Fruit fly (Drosophila melanogaster): Measurements from ENCODE around the gene CG5541.

CG5541 gene

dm6 chrX:15079945-15080344, 36.0 kb downstream of the CG5541 start:
- TF ChIP-seq toe (GFP tag; optimal IDR thresholded peaks at IDR 0.05) (no peak), Clk (GFP tag; optimal IDR thresholded peaks at IDR 0.05) (no peak), tj (GFP tag; optimal IDR thresholded peaks at IDR 0.05) (no peak), CG5204 (GFP tag; optimal IDR thresholded peaks at IDR 0.05) (no peak), Crg-1 (GFP tag; optimal IDR thresholded peaks at IDR 0.05) (no peak), Mnt (GFP tag; optimal IDR thresholded peaks at IDR 0.05) (no peak), Hr96 (GFP tag; optimal IDR thresholded peaks at IDR 0.05) (peak; percentile 21), kay (GFP tag; ENCODE audit: borderline replicate concordance) (no peak), CG33017 (tag; optimal IDR thresholded peaks at IDR 0.05) (no peak), CG12768 (GFP tag; optimal IDR thresholded peaks at IDR 0.05) (peak; percentile 60), cic (GFP tag; optimal IDR thresholded peaks at IDR 0.05) (no peak), bab1 (GFP tag; optimal IDR thresholded peaks at IDR 0.05) (no peak), CG1620 (GFP tag; optimal IDR thresholded peaks at IDR 0.05) (no peak), ovo (GFP tag; optimal IDR thresholded peaks at IDR 0.05) (no peak), CG14711 (tag; optimal IDR thresholded peaks at IDR 0.05) (no peak)

DNA sequence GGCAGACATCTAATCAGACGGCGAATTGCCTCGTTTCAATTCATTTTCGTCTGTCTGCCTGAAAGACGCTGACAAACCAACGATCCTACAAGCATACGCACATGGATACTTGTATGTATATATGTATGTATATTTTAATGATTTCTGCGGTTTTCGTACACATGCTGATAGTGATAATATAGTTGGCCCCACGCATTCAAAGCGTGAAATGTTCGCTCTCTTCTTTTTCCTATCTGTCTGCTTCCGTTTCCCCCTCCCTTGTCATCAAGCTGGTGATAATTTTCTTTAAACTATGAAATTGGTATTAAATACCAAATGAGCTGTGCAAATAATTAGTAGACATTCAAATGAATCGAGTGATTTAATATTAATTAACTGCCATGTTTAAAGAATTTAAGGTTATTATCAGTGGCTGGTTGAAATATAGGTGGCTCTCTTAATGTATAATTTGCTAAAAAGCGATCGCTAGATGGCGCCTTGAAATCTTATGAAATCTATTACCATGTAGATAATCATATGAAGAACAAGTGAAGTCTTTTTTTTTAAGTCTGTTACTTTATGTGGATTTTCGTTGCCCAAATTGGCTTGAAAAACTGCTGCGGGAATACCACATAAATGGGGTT, 37.0 kb downstream of the CG5541 start, which contains the start of gene CG33177:
TSS of gene CG33177 (plus strand) at position 588 of the 623 bp plus-strand sequence.
- no peak for TF ChIP-seq CG12768 (GFP tag; optimal IDR thresholded peaks at IDR 0.05)
- TF ChIP-seq CG7045 (GFP tag; optimal IDR thresholded peaks at IDR 0.05): no peak
- no peak for TF ChIP-seq kay (GFP tag; ENCODE audit: borderline replicate concordance)
- TF ChIP-seq toe (GFP tag; optimal IDR thresholded peaks at IDR 0.05): peak; percentile 17
- TF ChIP-seq ovo (GFP tag; optimal IDR thresholded peaks at IDR 0.05): no peak
- no peak for TF ChIP-seq Crg-1 (GFP tag; optimal IDR thresholded peaks at IDR 0.05)
- TF ChIP-seq CG14711 (tag; optimal IDR thresholded peaks at IDR 0.05): no peak
- TF ChIP-seq Clk (GFP tag; optimal IDR thresholded peaks at IDR 0.05): no peak
- TF ChIP-seq Hr96 (GFP tag; optimal IDR thresholded peaks at IDR 0.05): no peak
- TF ChIP-seq CG1620 (GFP tag; optimal IDR thresholded peaks at IDR 0.05): peak; percentile 33
- no peak for TF ChIP-seq CG11617 (GFP tag; optimal IDR thresholded peaks at IDR 0.05)
- TF ChIP-seq CG33017 (tag; optimal IDR thresholded peaks at IDR 0.05): no peak
- peak; percentile 62 for TF ChIP-seq bab1 (GFP tag; optimal IDR thresholded peaks at IDR 0.05)
- TF ChIP-seq CG7101 (tag; optimal IDR thresholded peaks at IDR 0.05): peak; percentile 17
- no peak for TF ChIP-seq CG5204 (GFP tag; optimal IDR thresholded peaks at IDR 0.05)
- no peak for TF ChIP-seq cnc (optimal IDR thresholded peaks at IDR 0.05)
- TF ChIP-seq tj (GFP tag; optimal IDR thresholded peaks at IDR 0.05): peak; percentile 15
- no peak for TF ChIP-seq cic (GFP tag; optimal IDR thresholded peaks at IDR 0.05)
- TF ChIP-seq pad (GFP tag; optimal IDR thresholded peaks at IDR 0.05): peak; percentile 39
- TF ChIP-seq Mnt (GFP tag; optimal IDR thresholded peaks at IDR 0.05): peak; percentile 28

DNA sequence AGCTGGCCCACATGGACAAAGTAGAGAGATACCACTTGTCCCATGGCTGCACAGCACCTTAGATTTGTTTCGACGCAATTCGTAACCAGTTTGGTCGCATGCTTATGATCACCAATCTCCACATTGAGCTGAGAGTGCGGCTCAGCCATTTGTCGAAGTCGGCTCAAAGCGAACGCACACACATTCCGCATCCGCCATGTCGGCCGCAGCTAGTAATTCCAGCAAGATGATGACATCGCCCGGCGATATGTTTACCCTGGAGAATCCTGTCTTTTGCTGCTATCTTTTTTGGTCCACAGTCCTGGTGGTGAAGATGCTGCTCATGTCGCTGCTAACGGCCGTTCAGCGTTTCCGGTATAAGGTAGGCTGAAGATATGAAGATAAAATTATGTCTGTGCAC, 38.8 kb downstream of the CG5541 start, which contains the start of gene CG33178:
TSS of gene CG33178 (plus strand) at position 147 of the 400 bp plus-strand sequence.
- TF ChIP-seq CG7045 (GFP tag; optimal IDR thresholded peaks at IDR 0.05) (no peak), cnc (optimal IDR thresholded peaks at IDR 0.05) (no peak), CG7101 (tag; optimal IDR thresholded peaks at IDR 0.05) (no peak), CG11617 (GFP tag; optimal IDR thresholded peaks at IDR 0.05) (no peak), pad (GFP tag; optimal IDR thresholded peaks at IDR 0.05) (no peak), Clk (GFP tag; optimal IDR thresholded peaks at IDR 0.05) (no peak), toe (GFP tag; optimal IDR thresholded peaks at IDR 0.05) (no peak), CG1620 (GFP tag; optimal IDR thresholded peaks at IDR 0.05) (no peak), CG33017 (tag; optimal IDR thresholded peaks at IDR 0.05) (no peak), kay (GFP tag; ENCODE audit: borderline replicate concordance) (no peak), ovo (GFP tag; optimal IDR thresholded peaks at IDR 0.05) (no peak), Hr96 (GFP tag; optimal IDR thresholded peaks at IDR 0.05) (no peak), tj (GFP tag; optimal IDR thresholded peaks at IDR 0.05) (no peak), CG5204 (GFP tag; optimal IDR thresholded peaks at IDR 0.05) (no peak), cic (GFP tag; optimal IDR thresholded peaks at IDR 0.05) (no peak), bab1 (GFP tag; optimal IDR thresholded peaks at IDR 0.05) (no peak), CG12768 (GFP tag; optimal IDR thresholded peaks at IDR 0.05) (no peak)

dm6 chrX:15084580-15085138, 40.7 kb downstream of the CG5541 start, which contains the start of gene Cox17:
Gene Cox17 (minus strand): TSS chrX:15084699.
- TF ChIP-seq Crg-1 (GFP tag; optimal IDR thresholded peaks at IDR 0.05): peak; percentile 81
- peak; percentile 85 for TF ChIP-seq ovo (GFP tag; optimal IDR thresholded peaks at IDR 0.05)
- TF ChIP-seq Mnt (GFP tag; optimal IDR thresholded peaks at IDR 0.05): peak; percentile 94
- TF ChIP-seq Clk (GFP tag; optimal IDR thresholded peaks at IDR 0.05): peak; percentile 43
- peak; percentile 75 for TF ChIP-seq toe (GFP tag; optimal IDR thresholded peaks at IDR 0.05)
- TF ChIP-seq bab1 (GFP tag; optimal IDR thresholded peaks at IDR 0.05): peak; percentile 85
- peak; percentile 80 for TF ChIP-seq pad (GFP tag; optimal IDR thresholded peaks at IDR 0.05)
- TF ChIP-seq kay (GFP tag; ENCODE audit: borderline replicate concordance): peak; percentile 93
- peak; percentile 79 for TF ChIP-seq CG5204 (GFP tag; optimal IDR thresholded peaks at IDR 0.05)
- TF ChIP-seq CG14711 (tag; optimal IDR thresholded peaks at IDR 0.05): peak; percentile 97
- peak; percentile 84 for TF ChIP-seq CG7101 (tag; optimal IDR thresholded peaks at IDR 0.05)
- peak; percentile 80 for TF ChIP-seq CG1620 (GFP tag; optimal IDR thresholded peaks at IDR 0.05)
- no peak for TF ChIP-seq cnc (optimal IDR thresholded peaks at IDR 0.05)
- peak; percentile 67 for TF ChIP-seq CG12768 (GFP tag; optimal IDR thresholded peaks at IDR 0.05)
- peak; percentile 27 for TF ChIP-seq CG33017 (tag; optimal IDR thresholded peaks at IDR 0.05)
- peak; percentile 50 for TF ChIP-seq CG7045 (GFP tag; optimal IDR thresholded peaks at IDR 0.05)
- peak; percentile 84 for TF ChIP-seq Hr96 (GFP tag; optimal IDR thresholded peaks at IDR 0.05)
- TF ChIP-seq tj (GFP tag; optimal IDR thresholded peaks at IDR 0.05): peak; percentile 68
- TF ChIP-seq cic (GFP tag; optimal IDR thresholded peaks at IDR 0.05): no peak
- peak; percentile 92 for TF ChIP-seq CG11617 (GFP tag; optimal IDR thresholded peaks at IDR 0.05)

dm6 chrX:15085777-15086510, 42.0 kb downstream of the CG5541 start, which contains the start of the genes CG15027 and Dbct:
Gene CG15027 (minus strand): TSS chrX:15085827.
Gene Dbct (plus strand): TSS chrX:15086125.
- TF ChIP-seq CG7101 (tag; optimal IDR thresholded peaks at IDR 0.05): peak; percentile 90
- TF ChIP-seq tj (GFP tag; optimal IDR thresholded peaks at IDR 0.05): peak; percentile 74
- TF ChIP-seq bab1 (GFP tag; optimal IDR thresholded peaks at IDR 0.05): peak; percentile 94
- peak; percentile 69 for TF ChIP-seq CG33017 (tag; optimal IDR thresholded peaks at IDR 0.05)
- TF ChIP-seq Clk (GFP tag; optimal IDR thresholded peaks at IDR 0.05): peak; percentile 17
- TF ChIP-seq CG5204 (GFP tag; optimal IDR thresholded peaks at IDR 0.05): peak; percentile 29
- peak; percentile 91 for TF ChIP-seq CG14711 (tag; optimal IDR thresholded peaks at IDR 0.05)
- TF ChIP-seq cnc (optimal IDR thresholded peaks at IDR 0.05): no peak
- peak; percentile 80 for TF ChIP-seq ovo (GFP tag; optimal IDR thresholded peaks at IDR 0.05)
- TF ChIP-seq Mnt (GFP tag; optimal IDR thresholded peaks at IDR 0.05): peak; percentile 99
- peak; percentile 61 for TF ChIP-seq toe (GFP tag; optimal IDR thresholded peaks at IDR 0.05)
- TF ChIP-seq kay (GFP tag; ENCODE audit: borderline replicate concordance): peak; percentile 95
- peak; percentile 14 for TF ChIP-seq cic (GFP tag; optimal IDR thresholded peaks at IDR 0.05)
- TF ChIP-seq pad (GFP tag; optimal IDR thresholded peaks at IDR 0.05): peak; percentile 76
- peak; percentile 51 for TF ChIP-seq CG7045 (GFP tag; optimal IDR thresholded peaks at IDR 0.05)
- TF ChIP-seq Crg-1 (GFP tag; optimal IDR thresholded peaks at IDR 0.05): peak; percentile 78
- TF ChIP-seq CG1620 (GFP tag; optimal IDR thresholded peaks at IDR 0.05): peak; percentile 83
- TF ChIP-seq CG11617 (GFP tag; optimal IDR thresholded peaks at IDR 0.05): peak; percentile 91
- TF ChIP-seq Hr96 (GFP tag; optimal IDR thresholded peaks at IDR 0.05): peak; percentile 78
- peak; percentile 52 for TF ChIP-seq CG12768 (GFP tag; optimal IDR thresholded peaks at IDR 0.05)
